Worm (Caenorhabditis elegans) whole organism, L3 larva: ENCODE results near the gene srz-72.

Experiments
- R02D3.7 ChIP-seq: fragments of 150-350 bp; optimal IDR thresholded peaks from 2 replicates; lab custom pipeline; 2014; ENCODE audit warnings: missing biosample characterization, missing genetic modification characterization
- ZK546.5 ChIP-seq: sonication (generic microtip); optimal IDR thresholded peaks from 2 replicates; lab custom pipeline; 2017; ENCODE audit warnings: missing biosample characterization, missing genetic modification characterization
- aly-2 ChIP-seq: fragments of 150-350 bp; optimal IDR thresholded peaks from 2 replicates; lab custom pipeline; 2014; ENCODE audit warnings: missing biosample characterization, missing genetic modification characterization
- ceh-16 ChIP-seq: sonication (generic microtip); optimal IDR thresholded peaks from 2 replicates; lab custom pipeline; 2017; ENCODE audit warnings: missing biosample characterization, missing genetic modification characterization
- ceh-82 ChIP-seq: fragments of 150-350 bp; optimal IDR thresholded peaks from 2 replicates; lab custom pipeline; 2014; ENCODE audit warnings: missing biosample characterization, missing genetic modification characterization
- ceh-9 ChIP-seq: sonication (generic microtip); optimal IDR thresholded peaks from 2 replicates; lab custom pipeline; 2018; ENCODE audit warnings: missing biosample characterization, missing genetic modification characterization
- daf-12 ChIP-seq: fragments of 150-350 bp; optimal IDR thresholded peaks from 2 replicates; lab custom pipeline; 2014; ENCODE audit warnings: missing biosample characterization, missing genetic modification reagents, missing genetic modification characterization
- egl-5 ChIP-seq: fragments of 150-350 bp; optimal IDR thresholded peaks from 2 replicates; lab custom pipeline; 2017; ENCODE audit warnings: missing biosample characterization, missing genetic modification reagents, missing genetic modification characterization, inconsistent platforms
- elt-1 ChIP-seq: fragments of 150-350 bp; optimal IDR thresholded peaks from 2 replicates; lab custom pipeline; 2014; ENCODE audit warnings: missing biosample characterization, missing genetic modification characterization
- elt-2 ChIP-seq: sonication (generic microtip); optimal IDR thresholded peaks from 2 replicates; lab custom pipeline; 2016; ENCODE audit warnings: missing genetic modification reagents, mild to moderate bottlenecking, missing genetic modification characterization, missing compliant biosample characterization
- elt-3 ChIP-seq, 3 experiments: fragments of 150-350 bp in 1 of 3; sonication (generic microtip) in 2 of 3; optimal IDR thresholded peaks; 2 replicates in 2 of 3; 4 replicates in 1 of 3; lab custom pipeline; 2014 to 2017; ENCODE audit warnings: missing biosample characterization in 3 of 3, missing genetic modification characterization in 3 of 3
- eor-1 ChIP-seq, 2 experiments: fragments of 150-350 bp; optimal IDR thresholded peaks; 2 replicates each; lab custom pipeline; 2014 to 2018; ENCODE audit warnings: missing biosample characterization in 2 of 2, missing genetic modification characterization in 2 of 2
- fkh-10 ChIP-seq: sonication (generic microtip); optimal IDR thresholded peaks from 2 replicates; lab custom pipeline; 2017; ENCODE audit warnings: missing biosample characterization, missing genetic modification reagents, missing genetic modification characterization
- fkh-2 ChIP-seq: fragments of 150-350 bp; optimal IDR thresholded peaks from 2 replicates; lab custom pipeline; 2014; ENCODE audit warnings: missing biosample characterization, missing genetic modification reagents, missing genetic modification characterization
- fos-1 ChIP-seq: fragments of 150-350 bp; optimal IDR thresholded peaks from 2 replicates; lab custom pipeline; 2014; ENCODE audit warnings: missing biosample characterization, missing genetic modification characterization
- hmg-11 ChIP-seq: sonication (generic microtip); optimal IDR thresholded peaks from 2 replicates; lab custom pipeline; 2016; ENCODE audit warnings: missing genetic modification characterization, missing compliant biosample characterization
- jun-1 ChIP-seq: fragments of 150-350 bp; optimal IDR thresholded peaks from 2 replicates; lab custom pipeline; 2014; ENCODE audit warnings: missing biosample characterization, missing genetic modification reagents, missing genetic modification characterization
- lin-15B ChIP-seq: fragments of 150-350 bp; optimal IDR thresholded peaks from 2 replicates; lab custom pipeline; 2014; ENCODE audit warnings: missing biosample characterization, missing genetic modification characterization
- lin-39 ChIP-seq: fragments of 150-350 bp; optimal IDR thresholded peaks from 2 replicates; lab custom pipeline; 2018; ENCODE audit warnings: missing biosample characterization, missing genetic modification reagents, missing genetic modification characterization
- mdl-1 ChIP-seq: fragments of 150-350 bp; optimal IDR thresholded peaks from 2 replicates; lab custom pipeline; 2014; ENCODE audit warnings: missing biosample characterization, missing genetic modification characterization
- mml-1 ChIP-seq: fragments of 150-350 bp; sonication (generic microtip); optimal IDR thresholded peaks from 3 replicates; lab custom pipeline; 2014; ENCODE audit warnings: missing biosample characterization, missing genetic modification characterization
- nfya-1 ChIP-seq: sonication (generic microtip); optimal IDR thresholded peaks from 2 replicates; lab custom pipeline; 2017; ENCODE audit warnings: missing genetic modification characterization, mild to moderate bottlenecking, missing compliant biosample characterization, antibody characterized with exemption, moderate library complexity; ENCODE audit not compliant: insufficient read depth
- nhr-11 ChIP-seq: fragments of 150-350 bp; optimal IDR thresholded peaks from 2 replicates; lab custom pipeline; 2014; ENCODE audit warnings: missing biosample characterization, missing genetic modification characterization
- nhr-12 ChIP-seq: fragments of 150-350 bp; optimal IDR thresholded peaks from 2 replicates; lab custom pipeline; 2014; ENCODE audit warnings: missing biosample characterization, missing genetic modification characterization
- nhr-23 ChIP-seq: fragments of 150-350 bp; optimal IDR thresholded peaks from 2 replicates; lab custom pipeline; 2014; ENCODE audit warnings: missing biosample characterization, missing genetic modification reagents, missing genetic modification characterization
- nhr-28 ChIP-seq: fragments of 150-350 bp; optimal IDR thresholded peaks from 2 replicates; lab custom pipeline; 2014; ENCODE audit warnings: missing biosample characterization, missing genetic modification characterization
- nhr-77 ChIP-seq: fragments of 150-350 bp; optimal IDR thresholded peaks from 2 replicates; lab custom pipeline; 2014; ENCODE audit warnings: missing biosample characterization, missing genetic modification characterization
- skn-1 ChIP-seq: fragments of 150-350 bp; optimal IDR thresholded peaks from 2 replicates; lab custom pipeline; 2014; ENCODE audit warnings: missing biosample characterization, missing genetic modification characterization
- tbx-2 ChIP-seq: sonication (generic microtip); optimal IDR thresholded peaks from 2 replicates; lab custom pipeline; 2016; ENCODE audit warnings: mild to moderate bottlenecking, missing genetic modification characterization, missing compliant biosample characterization
- unc-62 ChIP-seq: fragments of 150-350 bp; sonication (generic microtip); optimal IDR thresholded peaks from 4 replicates; lab custom pipeline; 2014; ENCODE audit warnings: missing biosample characterization, missing genetic modification reagents, missing genetic modification characterization
- zag-1 ChIP-seq: fragments of 150-350 bp; optimal IDR thresholded peaks from 2 replicates; lab custom pipeline; 2014; ENCODE audit warnings: missing biosample characterization, missing genetic modification characterization
- ztf-11 ChIP-seq: fragments of 150-350 bp; optimal IDR thresholded peaks from 2 replicates; lab custom pipeline; 2014; ENCODE audit warnings: missing biosample characterization, missing genetic modification characterization
- ztf-4 ChIP-seq: fragments of 150-350 bp; optimal IDR thresholded peaks from 2 replicates; lab custom pipeline; 2014; ENCODE audit warnings: missing biosample characterization, missing genetic modification characterization

Gene srz-72

ce11 chrIV:16324589-16324988 lies 25.6 kb downstream of the srz-72 start, which contains the start of gene srz-105:
Gene srz-105, plus strand, starts transcription at chrIV:16324889.
- no peak for TF ChIP-seq lin-39 (tag; lab: Kevin White, UChicago)
- no peak for TF ChIP-seq jun-1 (tag; lab: Kevin White, UChicago)
- no peak for TF ChIP-seq ceh-9 (tag; lab: Kevin White, UChicago)
- TF ChIP-seq nfya-1 (tag; lab: Kevin White, UChicago) = no peak
- no peak for TF ChIP-seq fos-1 (tag; lab: Kevin White, UChicago)
- no peak for TF ChIP-seq nhr-28
- no peak for TF ChIP-seq ceh-16
- TF ChIP-seq tbx-2 (tag; lab: Kevin White, UChicago) = no peak
- TF ChIP-seq, all 47 proteins: peak for 0

ce11 chrIV:16328519-16328918 lies 29.6 kb downstream of the srz-72 start, which contains the start of gene K03D3.2:
Gene K03D3.2, minus strand, starts transcription at chrIV:16328619.
- TF ChIP-seq nhr-23 = peak; percentile 60
- TF ChIP-seq fos-1 (tag; lab: Kevin White, UChicago) = no peak

- no peak for TF ChIP-seq nfya-1 (tag; lab: Kevin White, UChicago)
- no peak for TF ChIP-seq zag-1 (tag; lab: Kevin White, UChicago)
- no peak for TF ChIP-seq ztf-11 (tag; lab: Kevin White, UChicago)
- TF ChIP-seq nhr-28 = no peak
- TF ChIP-seq ceh-16 = no peak
- TF ChIP-seq mml-1 = no peak
- TF ChIP-seq nhr-77 (tag; lab: Kevin White, UChicago) = no peak
- TF ChIP-seq nhr-12 (tag; lab: Kevin White, UChicago) = no peak
- no peak for TF ChIP-seq eor-1 (tag; optimal IDR thresholded peaks at IDR 0.05; lab: Kevin White, UChicago)
- TF ChIP-seq elt-3 (tag; optimal IDR thresholded peaks at IDR 0.05; lab: Kevin White, UChicago) = no peak
- TF ChIP-seq ZK546.5 = no peak
- TF ChIP-seq nhr-23 = no peak
- TF ChIP-seq ceh-82 = no peak
- TF ChIP-seq daf-12 = no peak
- TF ChIP-seq fkh-10 (GFP tag; lab: Kevin White, UChicago) = no peak
- no peak for TF ChIP-seq ztf-4 (tag; lab: Kevin White, UChicago)
These were observed 30.2 kb downstream of the srz-72 start, which contains the start of gene srz-74 for ce11 chrIV:16329159-16329558. Gene srz-74, plus strand, starts transcription at chrIV:16329459.

ce11 chrIV:16330508-16330907 lies 31.6 kb downstream of the srz-72 start:
- no peak for TF ChIP-seq aly-2 (tag; lab: Kevin White, UChicago)
- TF ChIP-seq ZK546.5 = no peak
- TF ChIP-seq fos-1 (tag; lab: Kevin White, UChicago) = no peak
- TF ChIP-seq egl-5 (tag; lab: Kevin White, UChicago) = no peak
- TF ChIP-seq fkh-2 = no peak
- TF ChIP-seq elt-3 (tag; optimal IDR thresholded peaks at IDR 0.05; lab: Kevin White, UChicago) = no peak
- TF ChIP-seq elt-2 (tag; lab: Kevin White, UChicago) = no peak
- no peak for TF ChIP-seq unc-62 (GFP tag; lab: Kevin White, UChicago)
- no peak for TF ChIP-seq ztf-4 (tag; lab: Kevin White, UChicago)
- TF ChIP-seq jun-1 (tag; lab: Kevin White, UChicago) = no peak
- TF ChIP-seq lin-15B = no peak
- no peak for TF ChIP-seq nhr-28
- no peak for TF ChIP-seq nhr-23
- TF ChIP-seq mdl-1 = no peak

ce11 chrIV:16332585-16332984 lies 33.6 kb downstream of the srz-72 start, which contains the start of gene srz-71:
Gene srz-71, plus strand, starts transcription at chrIV:16332885.
- TF ChIP-seq elt-1 (tag; lab: Kevin White, UChicago) = no peak
- TF ChIP-seq R02D3.7 = no peak
- no peak for TF ChIP-seq fkh-10 (GFP tag; lab: Kevin White, UChicago)
- TF ChIP-seq unc-62 (GFP tag; lab: Kevin White, UChicago) = no peak
- no peak for TF ChIP-seq hmg-11 (tag; lab: Kevin White, UChicago)
- no peak for TF ChIP-seq jun-1 (tag; lab: Kevin White, UChicago)

- TF ChIP-seq elt-2 (tag; lab: Kevin White, UChicago) = no peak
- TF ChIP-seq mdl-1 = no peak
- no peak for TF ChIP-seq egl-5 (tag; lab: Kevin White, UChicago)
- no peak for TF ChIP-seq nhr-11 (tag; lab: Kevin White, UChicago)
- no peak for TF ChIP-seq jun-1 (tag; lab: Kevin White, UChicago)
- no peak for TF ChIP-seq nhr-28
- no peak for TF ChIP-seq ZK546.5
- no peak for TF ChIP-seq hmg-11 (tag; lab: Kevin White, UChicago)
- TF ChIP-seq fos-1 (tag; lab: Kevin White, UChicago) = no peak
- no peak for TF ChIP-seq zag-1 (tag; lab: Kevin White, UChicago)
- TF ChIP-seq fkh-10 (GFP tag; lab: Kevin White, UChicago) = no peak
- no peak for TF ChIP-seq elt-1 (tag; lab: Kevin White, UChicago)
- no peak for TF ChIP-seq ceh-9 (tag; lab: Kevin White, UChicago)
- no peak for TF ChIP-seq skn-1 (tag; lab: Kevin White, UChicago)
These were observed 34.2 kb downstream of the srz-72 start for ce11 chrIV:16333121-16333520.
